Fruit fly (Drosophila melanogaster) S2 (cell line): ENCODE results near the gene CG9106.

Source experiments
- CG8478 ChIP-seq: fragments of >200 bp; optimal IDR thresholded peaks from 2 replicates; lab custom pipeline; 2018
- CTCF ChIP-seq, 2 experiments: fragments of >200 bp; optimal IDR thresholded peaks; 2 replicates each; lab custom pipeline; 2018

The CG9106 gene

DNA sequence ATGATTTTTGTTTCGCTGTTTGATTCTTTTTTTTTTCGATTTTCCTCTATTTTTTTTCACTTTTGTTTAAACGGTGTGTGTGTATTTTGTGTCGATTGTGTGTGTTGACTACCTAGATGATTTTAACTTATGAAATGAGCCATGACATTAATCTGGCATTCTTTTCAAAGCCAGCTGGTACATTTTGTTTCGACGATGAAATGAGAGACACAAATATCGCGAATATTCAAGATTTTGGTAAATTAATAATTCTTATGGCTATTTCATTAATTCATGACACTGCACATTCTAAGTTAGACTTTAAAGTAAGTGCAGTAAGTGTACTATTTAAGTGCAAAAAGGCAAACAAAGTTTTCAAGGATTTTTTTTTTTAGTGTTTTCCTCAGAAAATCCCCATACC is at the start of gene CG9106:
Gene CG9106, minus strand, starts transcription at position 101 of the 400 bp plus-strand sequence.
- no peak for TF ChIP-seq CG8478
- no peak for TF ChIP-seq CTCF (optimal IDR thresholded peaks at IDR 0.05; lab: Kevin White, UChicago)

DNA sequence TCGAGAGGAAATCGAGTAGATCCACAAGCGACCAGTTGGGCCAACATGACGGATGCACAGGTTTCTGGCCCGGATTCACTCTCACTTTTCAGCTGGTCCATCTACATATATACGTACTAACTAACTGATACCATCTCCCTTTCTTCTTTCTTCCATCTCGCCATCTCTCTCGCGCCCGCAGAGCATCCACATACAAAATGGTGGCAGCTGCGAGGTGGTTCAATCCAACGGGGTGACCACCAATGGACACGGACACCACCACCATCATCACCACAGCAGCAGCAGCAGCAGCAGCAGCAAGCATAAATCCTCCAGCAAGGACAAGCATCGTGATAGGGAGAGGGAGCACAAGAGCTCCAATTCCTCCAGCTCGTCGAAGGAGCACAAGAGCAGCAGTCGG is 48.8 kb upstream of the CG9106 start:
- TF ChIP-seq CTCF (optimal IDR thresholded peaks at IDR 0.05; lab: Kevin White, UChicago) (no peak), CG8478 (no peak)

DNA sequence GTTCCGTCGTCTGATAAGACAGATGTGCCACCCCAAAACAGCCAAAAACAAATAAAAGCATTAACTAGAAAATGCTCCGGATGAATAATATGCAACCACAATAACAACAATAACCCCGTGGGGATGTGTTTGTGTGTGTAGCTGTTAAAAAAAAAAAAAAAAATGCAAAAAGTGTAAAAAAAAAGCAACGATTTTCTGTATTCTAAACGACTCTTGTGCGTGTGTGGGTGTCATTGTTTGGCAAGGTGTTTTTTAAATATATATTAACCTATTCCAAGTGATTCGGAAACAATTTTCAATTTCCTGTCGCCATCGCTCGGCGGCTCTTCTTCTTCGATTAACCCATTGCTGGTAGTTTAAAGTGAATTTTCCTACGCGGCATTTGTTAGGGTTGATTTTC is 48.3 kb upstream of the CG9106 start:
- TF ChIP-seq CTCF (optimal IDR thresholded peaks at IDR 0.05; lab: Kevin White, UChicago) (no peak), CG8478 (no peak)

DNA sequence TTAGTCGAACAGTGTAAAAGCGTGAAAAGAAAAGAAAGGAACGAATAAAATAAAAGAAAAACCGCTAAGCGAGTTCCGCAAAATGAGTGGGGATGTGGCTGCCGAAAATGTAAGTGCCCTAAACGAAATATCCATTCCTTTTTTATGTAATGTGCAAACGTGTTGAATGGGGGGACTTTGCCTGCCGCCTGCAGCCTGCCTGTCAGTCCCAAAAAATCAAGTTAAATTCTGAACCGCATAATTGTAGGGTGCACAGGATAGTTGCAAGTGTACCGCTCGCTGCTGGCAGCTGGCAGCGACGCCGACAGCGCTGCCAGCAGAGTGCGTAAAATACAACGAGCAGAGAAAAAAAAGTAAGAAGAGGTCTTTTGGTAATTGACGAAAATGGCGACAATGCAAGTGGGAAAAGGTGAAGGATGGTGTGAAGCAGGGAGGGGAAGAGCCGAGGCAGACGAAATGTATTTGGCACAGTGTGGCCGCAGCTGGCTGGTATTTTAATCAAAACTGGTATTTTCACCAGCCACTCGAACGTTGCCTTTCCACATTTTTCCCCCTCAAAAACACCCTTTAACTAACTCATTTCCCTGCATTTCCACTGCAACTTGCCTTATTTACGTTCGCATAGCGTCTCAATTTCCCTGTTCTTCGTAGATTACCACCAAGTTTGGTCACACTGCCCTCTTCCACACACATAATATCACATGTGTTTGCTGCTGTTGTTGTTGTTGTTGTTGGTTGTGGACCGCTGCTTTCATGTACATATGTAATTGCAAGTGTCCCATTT is 47.7 kb upstream of the CG9106 start:
- TF ChIP-seq CTCF (optimal IDR thresholded peaks at IDR 0.05; lab: Kevin White, UChicago) = peak in 1 of 2 experiments; percentile 30
- TF ChIP-seq CG8478 = no peak

DNA sequence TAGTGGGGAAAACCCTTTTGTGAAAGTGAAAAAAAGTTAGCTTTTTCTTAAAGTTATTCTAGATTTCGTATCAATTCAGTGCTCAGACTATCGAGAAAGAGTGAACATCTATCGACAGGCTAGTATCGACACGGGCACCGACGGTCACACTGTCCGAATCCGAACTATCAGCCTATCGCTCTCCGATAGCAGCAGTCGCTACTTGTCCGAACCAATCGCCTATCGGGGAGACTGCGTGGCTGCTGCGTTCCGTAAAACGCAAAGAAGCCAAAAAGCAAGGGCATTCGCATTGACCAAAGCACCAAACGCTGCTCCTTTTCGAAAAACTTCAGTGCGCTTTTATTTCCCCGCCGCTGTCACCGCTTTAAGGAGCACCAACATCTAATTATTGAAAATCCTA is 47.1 kb upstream of the CG9106 start, which contains the start of gene Top1:
Gene Top1, plus strand, starts transcription at position 190 of the 400 bp plus-strand sequence.
- TF ChIP-seq CTCF (optimal IDR thresholded peaks at IDR 0.05; lab: Kevin White, UChicago) (peak; percentile 34 to 47), CG8478 (no peak)

DNA sequence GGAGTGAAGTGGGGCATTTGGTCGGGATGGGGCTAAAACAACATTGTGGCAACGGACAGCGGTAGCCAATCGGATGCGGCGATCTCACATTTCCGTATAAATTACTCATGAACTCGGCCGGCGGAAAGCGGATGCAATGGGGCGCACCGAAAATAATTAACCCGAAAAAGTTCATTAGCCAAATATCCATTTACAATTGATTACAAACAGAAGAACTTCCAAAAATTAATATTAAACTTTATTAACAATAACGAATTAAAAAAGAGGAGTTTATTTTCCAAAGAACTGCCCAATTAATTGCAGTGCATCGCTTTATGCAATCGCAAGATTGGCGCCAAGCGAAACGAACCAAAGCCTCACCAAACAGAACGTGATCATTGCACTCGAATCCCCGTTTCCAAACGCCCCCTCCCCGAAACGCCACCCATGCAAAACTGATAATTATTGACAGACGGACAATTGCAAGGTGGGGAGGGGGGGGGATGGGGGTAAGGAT is 41.7 kb upstream of the CG9106 start:
- no peak for TF ChIP-seq CG8478
- no peak for TF ChIP-seq CTCF (optimal IDR thresholded peaks at IDR 0.05; lab: Kevin White, UChicago)

DNA sequence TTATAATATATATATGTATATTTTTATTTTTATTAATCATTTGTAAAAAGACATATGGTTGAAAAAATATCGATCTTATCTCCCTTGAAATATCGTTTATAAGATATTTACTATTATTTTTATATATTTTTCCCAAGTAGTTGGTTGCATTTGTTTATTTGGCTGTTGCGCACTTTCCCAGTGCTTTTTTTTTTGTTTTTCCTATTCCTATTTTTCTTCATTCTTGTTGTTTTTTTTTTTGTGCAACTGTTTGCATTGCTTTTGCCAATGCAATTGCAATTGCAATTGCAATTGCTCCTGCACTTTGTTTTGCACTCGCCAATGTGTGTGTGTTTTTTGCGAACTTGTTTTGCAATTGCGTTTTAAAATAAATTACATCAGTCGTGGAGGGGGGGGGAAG is 41.2 kb upstream of the CG9106 start:
- TF ChIP-seq CTCF (optimal IDR thresholded peaks at IDR 0.05; lab: Kevin White, UChicago) (no peak), CG8478 (no peak)

DNA sequence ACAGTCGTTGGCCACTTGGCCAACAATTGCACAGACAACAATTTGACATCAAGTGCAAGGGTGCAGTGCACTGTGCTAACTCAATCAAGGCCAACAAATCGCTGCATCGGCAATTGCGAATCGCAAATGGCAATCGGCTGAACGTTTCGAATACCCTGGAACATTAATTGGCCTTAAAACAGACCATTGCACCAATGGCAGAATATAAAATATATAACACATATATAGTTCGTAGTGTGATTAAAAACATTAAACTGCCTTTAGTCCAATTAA is 40.6 kb upstream of the CG9106 start:
- TF ChIP-seq CTCF (optimal IDR thresholded peaks at IDR 0.05; lab: Kevin White, UChicago) (no peak), CG8478 (no peak)

DNA sequence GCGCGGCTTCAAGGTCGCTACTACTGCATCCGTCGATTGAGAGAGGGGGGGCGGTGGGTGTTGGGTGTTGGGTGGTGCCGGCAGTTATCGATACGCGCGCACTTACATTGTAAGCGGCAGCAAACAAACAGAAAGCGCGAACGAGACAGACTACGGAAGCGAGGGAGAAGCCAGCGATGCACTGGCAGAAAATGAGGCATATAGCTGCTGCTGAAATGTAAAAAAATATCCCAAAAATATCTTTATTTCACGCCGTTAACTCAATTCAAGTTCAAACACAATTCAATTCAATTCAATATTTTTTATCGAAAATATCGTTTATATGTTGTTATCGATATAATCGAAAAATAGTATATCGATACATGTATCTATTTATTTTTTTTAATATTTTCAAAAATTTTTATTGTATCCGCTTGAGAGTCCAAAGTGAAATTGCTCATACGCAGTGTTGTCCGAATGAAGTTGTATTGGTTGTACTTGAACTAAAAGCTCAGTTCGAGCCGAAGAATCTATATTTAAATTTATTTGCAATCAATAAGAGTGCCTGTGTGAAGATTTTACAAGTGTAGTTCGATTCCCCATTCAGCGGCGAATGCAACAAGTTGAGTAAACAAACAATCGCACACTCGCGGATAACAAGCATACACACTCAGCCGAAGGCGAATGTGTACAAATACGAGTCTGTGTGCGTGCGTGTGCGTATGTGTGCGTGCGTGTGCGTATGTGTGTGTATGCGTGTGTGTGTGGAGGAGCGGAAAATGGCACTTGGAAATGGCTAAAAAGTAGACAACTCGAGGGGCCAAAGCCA is 40.1 kb upstream of the CG9106 start:
- TF ChIP-seq CG8478 = no peak
- no peak for TF ChIP-seq CTCF (optimal IDR thresholded peaks at IDR 0.05; lab: Kevin White, UChicago)

DNA sequence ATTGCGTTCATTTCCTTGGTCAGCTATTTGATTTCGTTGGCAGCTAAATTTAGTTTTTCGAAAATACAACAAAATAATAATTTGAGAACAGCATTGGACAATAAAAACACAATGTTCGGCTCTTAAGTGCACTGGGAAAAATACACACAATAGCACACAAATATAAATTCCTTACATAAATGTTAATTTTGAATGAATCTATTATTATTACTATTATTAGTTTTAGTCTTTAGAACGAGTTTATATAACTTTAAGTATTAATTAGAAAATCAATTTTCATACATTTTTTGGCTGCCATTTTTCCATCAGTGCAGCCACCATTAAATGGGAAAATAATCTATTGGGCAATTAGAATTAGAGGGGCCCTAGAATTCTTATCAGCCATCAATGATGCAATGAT is 37.7 kb upstream of the CG9106 start:
- TF ChIP-seq CTCF (optimal IDR thresholded peaks at IDR 0.05; lab: Kevin White, UChicago) (no peak), CG8478 (no peak)

DNA sequence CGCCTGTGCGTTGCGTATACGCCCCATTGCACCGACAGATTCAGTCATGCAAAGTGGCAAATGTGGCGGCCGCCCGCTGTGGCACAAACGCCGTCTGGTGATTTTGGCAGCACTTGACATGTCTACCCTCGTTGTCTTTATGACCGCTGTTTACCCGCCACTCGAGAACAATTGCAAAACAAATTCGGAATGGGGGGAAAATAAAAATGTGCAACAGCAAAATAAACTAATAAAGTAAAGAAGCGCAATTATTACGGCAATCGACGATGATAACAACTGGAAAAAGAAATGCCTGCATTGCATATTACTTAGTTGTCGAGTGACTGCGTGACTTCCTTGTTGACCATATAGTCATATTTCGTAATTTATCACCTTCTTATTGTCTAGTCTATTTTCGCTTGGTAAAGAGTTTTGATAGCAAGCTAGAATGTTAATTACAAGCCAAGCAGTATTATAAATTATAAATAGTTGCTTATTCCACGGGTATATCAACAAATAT is 36.3 kb upstream of the CG9106 start:
- no peak for TF ChIP-seq CG8478
- TF ChIP-seq CTCF (optimal IDR thresholded peaks at IDR 0.05; lab: Kevin White, UChicago) = no peak

DNA sequence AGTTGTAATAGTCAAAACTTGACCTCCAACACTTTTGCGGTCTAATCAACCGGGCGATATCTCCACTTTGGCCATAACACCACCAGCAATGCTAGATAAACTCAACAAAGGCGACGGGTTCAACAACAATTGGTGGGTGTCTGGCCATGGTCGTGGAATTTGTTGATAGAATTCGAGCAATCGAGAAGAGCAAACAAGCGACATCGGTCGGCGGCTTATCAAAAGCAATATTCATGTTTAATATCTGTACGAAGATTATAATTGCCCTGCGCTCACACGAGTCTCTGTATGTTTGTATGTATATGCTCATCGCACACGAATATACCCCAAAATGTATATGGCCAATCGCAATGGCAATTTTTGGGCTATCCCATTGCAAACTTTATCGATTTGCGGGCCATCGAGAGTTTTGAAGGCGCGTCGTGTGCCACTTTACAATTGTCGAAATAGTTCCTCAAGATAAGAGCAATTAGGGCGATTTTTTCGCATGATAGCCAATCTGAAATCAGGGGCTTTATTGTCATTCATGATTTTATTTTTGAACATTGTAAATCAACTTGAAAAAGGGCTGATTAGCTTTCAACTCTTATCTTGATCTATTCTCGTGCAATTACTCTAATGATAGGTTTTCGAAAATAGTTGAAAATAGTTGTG is 35.4 kb upstream of the CG9106 start:
- TF ChIP-seq CG8478 (no peak), CTCF (optimal IDR thresholded peaks at IDR 0.05; lab: Kevin White, UChicago) (no peak)

DNA sequence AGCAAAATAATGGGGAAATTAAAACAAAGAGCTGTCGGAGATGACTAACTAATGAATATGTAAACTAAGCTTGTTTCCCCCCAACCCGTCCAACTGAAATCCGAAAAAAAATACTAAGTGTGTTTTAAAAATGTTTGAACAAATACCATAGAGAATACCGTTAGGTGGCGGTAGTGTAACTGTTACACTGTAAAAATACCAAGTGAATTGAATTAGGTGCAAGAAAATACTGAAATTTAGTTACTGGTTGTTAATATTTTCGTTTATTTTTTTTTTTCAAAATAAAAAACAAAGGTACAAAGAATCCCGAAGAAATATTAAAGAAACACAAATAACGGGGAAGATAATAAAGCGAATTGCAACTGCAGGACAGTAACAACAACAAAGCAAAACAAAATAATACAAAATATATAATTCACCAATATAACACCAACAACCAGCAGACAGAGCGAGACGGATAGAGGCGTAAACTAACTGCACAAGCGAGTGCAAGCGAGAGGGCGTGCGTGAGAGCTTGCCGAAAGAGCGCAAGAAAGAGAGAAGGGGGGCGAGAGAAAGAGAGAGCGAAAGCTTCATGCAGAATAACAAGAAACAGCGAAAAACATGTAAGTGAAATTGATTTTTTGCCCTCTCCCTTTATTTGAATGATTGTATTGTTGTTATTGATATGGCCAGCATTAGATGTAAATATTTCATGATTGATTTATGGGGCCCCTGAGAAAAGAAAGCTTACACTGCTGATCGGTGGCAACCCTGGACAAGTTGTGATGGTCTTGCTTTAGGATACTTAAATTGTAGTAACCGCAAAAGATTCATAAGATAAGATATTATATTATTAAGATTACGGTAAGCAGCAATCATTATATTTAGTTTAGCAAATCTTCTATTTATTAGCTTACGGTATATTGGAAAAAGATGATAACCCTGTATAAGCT is 34.0 kb upstream of the CG9106 start:
- no peak for TF ChIP-seq CG8478
- no peak for TF ChIP-seq CTCF (optimal IDR thresholded peaks at IDR 0.05; lab: Kevin White, UChicago)

DNA sequence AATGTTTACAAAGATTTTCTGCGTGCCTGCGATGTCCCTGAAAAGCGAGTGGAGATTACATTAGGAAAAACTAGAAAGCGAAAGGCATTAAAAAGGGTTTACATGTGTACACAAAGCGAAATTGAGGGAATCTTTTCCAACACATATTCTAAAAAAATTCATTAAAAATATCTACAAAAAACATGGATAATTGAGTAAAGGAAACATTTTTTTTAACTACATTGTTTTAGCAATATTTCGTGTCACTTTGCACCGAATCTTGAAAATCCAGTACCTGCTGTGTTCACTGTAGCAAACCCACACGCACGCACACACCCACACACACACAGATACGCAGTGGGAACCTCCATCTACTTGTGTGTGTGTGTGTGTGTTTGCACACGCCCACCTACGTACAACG is 32.0 kb upstream of the CG9106 start:
- TF ChIP-seq CG8478 (no peak), CTCF (optimal IDR thresholded peaks at IDR 0.05; lab: Kevin White, UChicago) (no peak)
